Worm (Caenorhabditis elegans) whole organism, L1 larva: ENCODE results near the gene T07A5.7.

Experiments
- C16A3.4 ChIP-seq: fragments of 150-350 bp; optimal IDR thresholded peaks from 2 replicates; lab custom pipeline; 2014; ENCODE audit warnings: missing biosample characterization, missing genetic modification characterization
- C34B4.2 ChIP-seq: sonication (generic microtip); optimal IDR thresholded peaks from 2 replicates; lab custom pipeline; 2017; ENCODE audit warnings: mild to moderate bottlenecking, missing genetic modification characterization, missing compliant biosample characterization
- ama-1 ChIP-seq: fragments of 150-350 bp; optimal IDR thresholded peaks from 2 replicates; lab custom pipeline; 2014
- blmp-1 ChIP-seq: fragments of 150-350 bp; optimal IDR thresholded peaks from 2 replicates; lab custom pipeline; 2014; ENCODE audit warnings: missing biosample characterization, missing genetic modification characterization
- ceh-8 ChIP-seq: fragments of 200-800 bp; sonication (Bioruptor generic); optimal IDR thresholded peaks from 2 replicates; lab custom pipeline; 2018; ENCODE audit warnings: mild to moderate bottlenecking, missing genetic modification characterization, moderate library complexity, missing compliant biosample characterization
- ces-1 ChIP-seq: fragments of 150-350 bp; optimal IDR thresholded peaks from 2 replicates; lab custom pipeline; 2014; ENCODE audit warnings: missing biosample characterization, missing genetic modification reagents, missing genetic modification characterization
- efl-1 ChIP-seq, 4 experiments: fragments of 150-350 bp; optimal IDR thresholded peaks in 3 of 4; peaks in 1 of 4; 1 replicate in 1 of 4; 2 replicates in 3 of 4; lab custom pipeline; 2014; ENCODE audit warnings: missing biosample characterization in 2 of 4, missing genetic modification characterization in 2 of 4, missing genetic modification reagents in 2 of 4
- egl-13 ChIP-seq: sonication (generic microtip); optimal IDR thresholded peaks from 2 replicates; lab custom pipeline; 2016; ENCODE audit warnings: missing genotype, missing genetic modification reagents, missing genetic modification characterization, missing compliant biosample characterization
- egl-27 ChIP-seq, 2 experiments: fragments of 150-350 bp in 1 of 2; sonication (generic microtip); optimal IDR thresholded peaks; 3 replicates each; lab custom pipeline; 2017 to 2018; ENCODE audit warnings: missing biosample characterization in 2 of 2, missing genetic modification characterization in 2 of 2, missing genetic modification reagents in 2 of 2
- elt-2 ChIP-seq: sonication (generic microtip); optimal IDR thresholded peaks from 2 replicates; lab custom pipeline; 2016; ENCODE audit warnings: missing genetic modification characterization, mild to moderate bottlenecking, inconsistent platforms, missing compliant biosample characterization, missing genetic modification reagents
- fkh-10 ChIP-seq: sonication (generic microtip); optimal IDR thresholded peaks from 2 replicates; lab custom pipeline; 2017; ENCODE audit warnings: missing biosample characterization, missing genetic modification reagents, missing genetic modification characterization
- isw-1 ChIP-seq: fragments of 200-800 bp; sonication (Bioruptor generic); IDR thresholded peaks from 2 replicates; pipeline ENCODE4 v1.3.6; 2022; ENCODE audit warnings: missing genetic modification characterization, missing compliant biosample characterization
- jun-1 ChIP-seq: fragments of 150-350 bp; optimal IDR thresholded peaks from 2 replicates; lab custom pipeline; 2014; ENCODE audit warnings: missing biosample characterization, missing genetic modification reagents, missing genetic modification characterization
- lin-13 ChIP-seq: fragments of 150-350 bp; optimal IDR thresholded peaks from 2 replicates; lab custom pipeline; 2014; ENCODE audit warnings: missing biosample characterization, missing genetic modification reagents, missing genetic modification characterization
- lin-35 ChIP-seq, 2 experiments: fragments of 150-350 bp; optimal IDR thresholded peaks; 2 replicates each; lab custom pipeline; 2014; ENCODE audit warnings: missing biosample characterization in 2 of 2, missing genetic modification characterization in 2 of 2, missing genetic modification reagents in 2 of 2
- lin-39 ChIP-seq: fragments of 150-350 bp; optimal IDR thresholded peaks from 2 replicates; lab custom pipeline; 2014; ENCODE audit warnings: missing biosample characterization, missing genetic modification reagents, missing genetic modification characterization
- lir-3 ChIP-seq: sonication (generic microtip); optimal IDR thresholded peaks from 2 replicates; lab custom pipeline; 2016; ENCODE audit warnings: mild to moderate bottlenecking, missing genetic modification characterization, moderate library complexity, missing compliant biosample characterization; ENCODE audit not compliant: poor library complexity
- lsy-2 ChIP-seq, 2 experiments: fragments of 150-350 bp; optimal IDR thresholded peaks; 2 replicates each; lab custom pipeline; 2014; ENCODE audit warnings: missing biosample characterization in 2 of 2, missing genetic modification characterization in 2 of 2
- mab-9 ChIP-seq: fragments of 200-800 bp; sonication (Bioruptor generic); IDR thresholded peaks from 2 replicates; pipeline ENCODE4 v1.3.6; 2022; ENCODE audit warnings: missing genetic modification reagents, missing genetic modification characterization, missing compliant biosample characterization
- mdl-1 ChIP-seq, 2 experiments: fragments of 150-350 bp; optimal IDR thresholded peaks; 2 replicates each; lab custom pipeline; 2014 to 2017; ENCODE audit warnings: missing biosample characterization in 2 of 2, missing genetic modification characterization in 2 of 2, inconsistent platforms in 1 of 2
- nhr-19 ChIP-seq: fragments of 200-800 bp; sonication (Bioruptor generic); conservative IDR thresholded peaks from 2 replicates; pipeline ENCODE4 v1.3.6; 2022; ENCODE audit warnings: missing genetic modification characterization, missing compliant biosample characterization
- nhr-47 ChIP-seq: sonication (generic microtip); optimal IDR thresholded peaks from 2 replicates; lab custom pipeline; 2016; ENCODE audit warnings: mild to moderate bottlenecking, missing genetic modification characterization, moderate library complexity, missing compliant biosample characterization
- nhr-77 ChIP-seq: fragments of 150-350 bp; optimal IDR thresholded peaks from 2 replicates; lab custom pipeline; 2014; ENCODE audit warnings: missing biosample characterization, missing genetic modification characterization
- nhr-84 ChIP-seq: sonication (generic microtip); optimal IDR thresholded peaks from 2 replicates; lab custom pipeline; 2017; ENCODE audit warnings: missing biosample characterization, missing genetic modification characterization
- pag-3 ChIP-seq: sonication (generic microtip); optimal IDR thresholded peaks from 2 replicates; lab custom pipeline; 2017; ENCODE audit warnings: missing genetic modification characterization, mild to moderate bottlenecking, missing compliant biosample characterization, antibody characterized with exemption, borderline replicate concordance; ENCODE audit not compliant: insufficient read depth
- pax-3 ChIP-seq: fragments of 200-800 bp; sonication (Bioruptor generic); optimal IDR thresholded peaks from 2 replicates; lab custom pipeline; 2018; ENCODE audit warnings: mild to moderate bottlenecking, missing genetic modification characterization, moderate library complexity, missing compliant biosample characterization
- pqm-1 ChIP-seq: sonication (generic microtip); optimal IDR thresholded peaks from 3 replicates; lab custom pipeline; 2017; ENCODE audit warnings: missing biosample characterization, missing genetic modification characterization
- rnt-1 ChIP-seq: sonication (generic microtip); optimal IDR thresholded peaks from 2 replicates; lab custom pipeline; 2016; ENCODE audit warnings: mild to moderate bottlenecking, missing genetic modification characterization, moderate library complexity, missing compliant biosample characterization
- snu-23 ChIP-seq: sonication (generic microtip); optimal IDR thresholded peaks from 2 replicates; lab custom pipeline; 2016; ENCODE audit warnings: missing genetic modification characterization, missing compliant biosample characterization
- sox-4 ChIP-seq: sonication (generic microtip); optimal IDR thresholded peaks from 2 replicates; lab custom pipeline; 2016; ENCODE audit warnings: missing genetic modification characterization, missing compliant biosample characterization
- sptf-1 ChIP-seq: fragments of 150-350 bp; optimal IDR thresholded peaks from 2 replicates; lab custom pipeline; 2014; ENCODE audit warnings: missing biosample characterization, missing genetic modification characterization
- swsn-7 ChIP-seq: sonication (generic microtip); optimal IDR thresholded peaks from 2 replicates; lab custom pipeline; 2016; ENCODE audit warnings: missing genetic modification characterization, missing compliant biosample characterization
- unc-130 ChIP-seq: fragments of 150-350 bp; optimal IDR thresholded peaks from 2 replicates; lab custom pipeline; 2017; ENCODE audit warnings: missing biosample characterization, missing genetic modification characterization, inconsistent platforms
- unc-30 ChIP-seq: sonication (generic microtip); optimal IDR thresholded peaks from 2 replicates; lab custom pipeline; 2017; ENCODE audit warnings: missing biosample characterization, missing genetic modification characterization
- zip-4 ChIP-seq: fragments of 200-800 bp; sonication (Bioruptor generic); optimal IDR thresholded peaks from 2 replicates; lab custom pipeline; 2018; ENCODE audit warnings: mild to moderate bottlenecking, missing genetic modification characterization, moderate library complexity, missing compliant biosample characterization

Gene T07A5.7

ce11 chrIII:10355382-10355781 lies 44.5 kb upstream of the T07A5.7 start, which contains the start of gene spp-1:
Gene spp-1, minus strand, starts transcription at chrIII:10355668.
- TF ChIP-seq fkh-10 (GFP tag; lab: Kevin White, UChicago) (no peak), efl-1 (optimal IDR thresholded peaks at IDR 0.05; lab: Kevin White, UChicago) (no peak), efl-1 (GFP tag; optimal IDR thresholded peaks at IDR 0.05 in 1 of 2; lab: Kevin White, UChicago) (peak in 1 of 2 experiments; percentile 35), snu-23 (GFP tag; lab: Kevin White, UChicago) (no peak), unc-30 (tag; lab: Kevin White, UChicago) (no peak), lin-35 (GFP tag; optimal IDR thresholded peaks at IDR 0.05; lab: Kevin White, UChicago) (peak in 1 of 2 experiments; percentile 26), sox-4 (tag; lab: Kevin White, UChicago) (no peak), mdl-1 (tag; optimal IDR thresholded peaks at IDR 0.05; lab: Kevin White, UChicago) (no peak), ama-1 (lab: Kevin White, UChicago) (peak; percentile 37), nhr-47 (tag; lab: Kevin White, UChicago) (no peak), isw-1 (GFP tag; lab: Robert Waterston, UW) (no peak), C34B4.2 (no peak), lin-13 (GFP tag; lab: Kevin White, UChicago) (no peak), C16A3.4 (tag; lab: Kevin White, UChicago) (no peak), ces-1 (GFP tag; lab: Kevin White, UChicago) (no peak), jun-1 (no peak), pag-3 (tag; lab: Kevin White, UChicago) (no peak), elt-2 (peak; percentile 83), nhr-19 (no peak), pax-3 (tag; lab: Kevin White, UChicago) (no peak), mab-9 (no peak), egl-27 (tag; optimal IDR thresholded peaks at IDR 0.05; lab: Kevin White, UChicago) (no peak), sptf-1 (no peak), nhr-77 (tag; lab: Kevin White, UChicago) (no peak), unc-130 (no peak), pqm-1 (tag; lab: Kevin White, UChicago) (peak; percentile 44), lsy-2 (tag; optimal IDR thresholded peaks at IDR 0.05; lab: Kevin White, UChicago) (peak in 1 of 2 experiments; percentile 3)

- TF ChIP-seq nhr-77 (tag; lab: Kevin White, UChicago) (no peak), swsn-7 (tag; lab: Kevin White, UChicago) (no peak), lin-13 (GFP tag; lab: Kevin White, UChicago) (no peak), lin-39 (tag; lab: Kevin White, UChicago) (no peak), ceh-8 (no peak), lir-3 (tag; lab: Kevin White, UChicago) (no peak), egl-13 (no peak)
Observed at ce11 chrIII:10354591-10354990, 43.7 kb upstream of the T07A5.7 start.

- TF ChIP-seq blmp-1 (tag; lab: Kevin White, UChicago) (peak; percentile 79), nhr-77 (tag; lab: Kevin White, UChicago) (no peak), efl-1 (optimal IDR thresholded peaks at IDR 0.05; lab: Kevin White, UChicago) (no peak), efl-1 (GFP tag; optimal IDR thresholded peaks at IDR 0.05 in 1 of 2; lab: Kevin White, UChicago) (peak in 1 of 2 experiments; percentile 22)
Observed at ce11 chrIII:10353423-10353822, 42.5 kb upstream of the T07A5.7 start.

ce11 chrIII:10351595-10352207 lies 40.8 kb upstream of the T07A5.7 start, which contains the start of gene T07C4.3:
Gene T07C4.3, plus strand, starts transcription at chrIII:10352157.
- TF ChIP-seq zip-4 (GFP tag; lab: Kevin White, UChicago) (no peak), nhr-84 (tag; lab: Kevin White, UChicago) (no peak), sptf-1 (no peak), ceh-8 (no peak), rnt-1 (tag; lab: Kevin White, UChicago) (no peak), isw-1 (GFP tag; lab: Robert Waterston, UW) (no peak)
